Worm (Caenorhabditis elegans) whole organism, L4/young adult: ENCODE results near the gene str-171.

ENCODE experiments used
- W03F9.2 ChIP-seq: fragments of 150-350 bp; optimal IDR thresholded peaks from 2 replicates; lab custom pipeline; 2014; ENCODE audit warnings: missing biosample characterization, missing genetic modification characterization
- dao-5 ChIP-seq: sonication (generic microtip); optimal IDR thresholded peaks from 2 replicates; lab custom pipeline; 2016; ENCODE audit warnings: missing genotype, missing genetic modification characterization, moderate library complexity, missing compliant biosample characterization
- him-1 ChIP-seq: sonication (generic microtip); optimal IDR thresholded peaks from 2 replicates; lab custom pipeline; 2016; ENCODE audit warnings: missing genotype, missing genetic modification reagents, missing genetic modification characterization, missing compliant biosample characterization

DNA sequence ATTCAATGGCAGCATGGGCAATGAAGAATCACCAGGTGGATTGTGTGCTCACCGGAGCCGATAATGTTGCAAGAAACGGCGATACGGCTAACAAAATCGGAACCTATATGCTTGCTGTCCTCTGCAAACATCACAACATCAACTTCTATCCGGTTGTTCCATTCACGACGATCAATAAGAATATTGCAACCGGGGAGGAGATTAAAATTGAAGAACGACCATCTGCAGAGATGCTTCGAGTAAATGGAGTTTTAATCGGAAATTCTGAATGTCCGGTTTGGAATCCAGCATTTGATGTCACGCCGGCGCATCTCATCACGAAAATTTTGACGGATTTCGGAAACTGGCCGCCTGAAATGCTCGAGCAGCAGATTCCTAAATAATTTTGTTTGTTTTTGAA is 48.7 kb downstream of the str-171 start:
- TF ChIP-seq him-1 (tag; lab: Kevin White, UChicago) (no peak), W03F9.2 (tag; lab: Kevin White, UChicago) (no peak), dao-5 (tag; lab: Kevin White, UChicago) (no peak)
